Fruit fly (Drosophila melanogaster): ENCODE data around the gene mRpS6.

The mRpS6 gene

DNA sequence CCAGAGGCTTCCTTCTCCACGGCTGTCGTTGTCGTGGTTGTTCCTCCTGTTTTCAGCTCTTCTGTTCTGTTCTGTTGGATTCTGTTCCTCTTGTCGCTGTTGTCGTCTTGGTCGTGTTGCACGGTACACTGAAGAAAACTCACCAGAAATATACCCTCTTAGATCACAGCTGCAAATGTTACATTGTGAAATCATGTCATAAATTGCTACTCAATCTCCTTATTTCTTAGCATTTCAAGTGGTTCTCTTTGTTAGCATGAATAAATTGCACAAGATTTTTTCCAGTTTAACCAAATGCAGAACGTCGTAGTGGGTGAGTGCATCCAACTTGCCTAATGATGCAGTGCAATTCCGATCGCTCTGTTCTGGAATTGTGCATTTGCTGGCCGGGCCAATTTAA is 33.5 kb downstream of the mRpS6 start (continued):
- TF ChIP-seq lz (GFP tag; optimal IDR thresholded peaks at IDR 0.05), result no peak
- no peak for TF ChIP-seq CG11294 (GFP tag; IDR thresholded peaks at IDR 0.05)
- peak; percentile 58 for TF ChIP-seq achi (GFP tag; optimal IDR thresholded peaks at IDR 0.05)
- no peak for TF ChIP-seq CG10669 (GFP tag; optimal IDR thresholded peaks at IDR 0.05)
- no peak for TF ChIP-seq dsx (GFP tag; optimal IDR thresholded peaks at IDR 0.05; ENCODE audit: poor library complexity, severe bottlenecking)
- TF ChIP-seq OdsH (GFP tag; optimal IDR thresholded peaks at IDR 0.05), result peak; percentile 50
- no peak for TF ChIP-seq CG34406 (GFP tag; optimal IDR thresholded peaks at IDR 0.05)
- peak; percentile 29 for TF ChIP-seq Hr39 (GFP tag; optimal IDR thresholded peaks at IDR 0.05)
- peak; percentile 43 for TF ChIP-seq CG3919 (GFP tag; optimal IDR thresholded peaks at IDR 0.05)
- TF ChIP-seq CG8319 (GFP tag; optimal IDR thresholded peaks at IDR 0.05), result no peak
- no peak for TF ChIP-seq ss (GFP tag; optimal IDR thresholded peaks at IDR 0.05)
- TF ChIP-seq fd85E (GFP tag; optimal IDR thresholded peaks at IDR 0.05), result no peak
- TF ChIP-seq Sox14 (GFP tag; optimal IDR thresholded peaks at IDR 0.05), result peak; percentile 46
- peak; percentile 35 for TF ChIP-seq Lpt (GFP tag; optimal IDR thresholded peaks at IDR 0.05)
- peak; percentile 58 for TF ChIP-seq CG10631 (GFP tag; optimal IDR thresholded peaks at IDR 0.05)
- peak; percentile 37; the same call in 1 of the 2 replicates for TF ChIP-seq Gug (GFP tag; IDR thresholded peaks at IDR 0.05)
- peak; percentile 70 for TF ChIP-seq CG32006 (GFP tag; optimal IDR thresholded peaks at IDR 0.05)
- TF ChIP-seq CG16779 (tag; optimal IDR thresholded peaks at IDR 0.05), result peak; percentile 35
- TF ChIP-seq Eip93F (GFP tag; optimal IDR thresholded peaks at IDR 0.05), result no peak
- no peak for TF ChIP-seq eg (GFP tag; IDR thresholded peaks at IDR 0.05)
- no peak for TF ChIP-seq Hr38 (GFP tag; optimal IDR thresholded peaks at IDR 0.05)
- TF ChIP-seq CG6808 (GFP tag; optimal IDR thresholded peaks at IDR 0.05), result no peak
- TF ChIP-seq cyc (GFP tag; optimal IDR thresholded peaks at IDR 0.05), result no peak
- no peak for TF ChIP-seq CG6792 (GFP tag; optimal IDR thresholded peaks at IDR 0.05)
- TF ChIP-seq Met (GFP tag; optimal IDR thresholded peaks at IDR 0.05), result peak; percentile 36
- no peak for TF ChIP-seq CG6276 (GFP tag; optimal IDR thresholded peaks at IDR 0.05)
- peak; percentile 1 for TF ChIP-seq esn (GFP tag; optimal IDR thresholded peaks at IDR 0.05)
- no peak for TF ChIP-seq CG9139 (GFP tag; optimal IDR thresholded peaks at IDR 0.05)
- TF ChIP-seq Sox102F (GFP tag; optimal IDR thresholded peaks at IDR 0.05), result peak; percentile 6
- no peak for TF ChIP-seq CG7368 (GFP tag; optimal IDR thresholded peaks at IDR 0.05)
- TF ChIP-seq CG6163 (GFP tag; IDR thresholded peaks at IDR 0.05), result peak; percentile 77; the same call in 2 of the 3 replicates
- TF ChIP-seq CG3032 (tag; optimal IDR thresholded peaks at IDR 0.05), result no peak
- peak; percentile 41 for TF ChIP-seq Hr4 (GFP tag; optimal IDR thresholded peaks at IDR 0.05)

DNA sequence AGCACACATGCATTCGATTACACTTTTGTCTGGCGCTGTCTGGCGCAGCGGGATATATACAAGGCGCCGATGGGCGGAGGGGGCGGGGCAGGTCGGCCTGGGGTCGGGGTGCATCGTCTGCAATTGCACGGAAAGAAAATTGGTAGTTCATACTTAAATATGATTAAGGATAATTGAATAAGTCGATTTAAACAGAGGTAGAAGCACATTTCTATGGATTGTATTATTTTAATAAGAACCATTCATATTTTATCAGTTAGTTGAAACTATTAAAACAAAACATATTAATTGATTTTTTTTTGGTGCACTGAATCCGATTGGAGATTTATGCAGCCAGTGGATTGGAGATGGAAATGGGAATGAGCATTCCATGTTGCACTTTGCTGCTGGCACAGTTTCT is 35.6 kb downstream of the mRpS6 start:
- no peak for TF ChIP-seq CG6808 (GFP tag; optimal IDR thresholded peaks at IDR 0.05)
- peak; percentile 62 for TF ChIP-seq svp (GFP tag)
- TF ChIP-seq CG8319 (GFP tag; optimal IDR thresholded peaks at IDR 0.05), result peak; percentile 11
- no peak for TF ChIP-seq achi (GFP tag; optimal IDR thresholded peaks at IDR 0.05)
- peak; percentile 53 for TF ChIP-seq Eip78C (GFP tag)
- TF ChIP-seq topi (GFP tag; optimal IDR thresholded peaks at IDR 0.05), result peak; percentile 7
- no peak for TF ChIP-seq CG4318 (GFP tag; optimal IDR thresholded peaks at IDR 0.05)
- TF ChIP-seq CG3919 (GFP tag; optimal IDR thresholded peaks at IDR 0.05), result peak; percentile 12
- TF ChIP-seq acj6 (GFP tag; optimal IDR thresholded peaks at IDR 0.05), result peak; percentile 16
- no peak for TF ChIP-seq CG3032 (tag; optimal IDR thresholded peaks at IDR 0.05)
- TF ChIP-seq CG6792 (GFP tag; optimal IDR thresholded peaks at IDR 0.05), result peak; percentile 26
- TF ChIP-seq vri (GFP tag; optimal IDR thresholded peaks at IDR 0.05), result no peak
- TF ChIP-seq CG31627 (GFP tag; optimal IDR thresholded peaks at IDR 0.05), result no peak
- no peak for TF ChIP-seq CG6276 (GFP tag; optimal IDR thresholded peaks at IDR 0.05)
- no peak for TF ChIP-seq Ets21C (GFP tag; optimal IDR thresholded peaks at IDR 0.05)
- peak; percentile 15 for TF ChIP-seq OdsH (GFP tag; optimal IDR thresholded peaks at IDR 0.05)
- no peak for TF ChIP-seq Ets96B (tag; optimal IDR thresholded peaks at IDR 0.05)
- TF ChIP-seq CG32006 (GFP tag; optimal IDR thresholded peaks at IDR 0.05), result peak; percentile 14
- TF ChIP-seq Smox (GFP tag; optimal IDR thresholded peaks at IDR 0.05), result peak; percentile 4
- TF ChIP-seq eg (GFP tag; IDR thresholded peaks at IDR 0.05), result no peak
- TF ChIP-seq CG6854 (GFP tag; optimal IDR thresholded peaks at IDR 0.05), result no peak
- no peak for TF ChIP-seq Blimp-1 (GFP tag; optimal IDR thresholded peaks at IDR 0.05)
- 0 out of 3 replicates have a peak, but pooled peaks have one; percentile 18 for TF ChIP-seq CG8119 (GFP tag; IDR thresholded peaks at IDR 0.05)
- TF ChIP-seq cyc (GFP tag; optimal IDR thresholded peaks at IDR 0.05), result peak; percentile 1
- no peak for TF ChIP-seq Sox15 (GFP tag; optimal IDR thresholded peaks at IDR 0.05)
- no peak for TF ChIP-seq Hr38 (GFP tag; optimal IDR thresholded peaks at IDR 0.05)
- TF ChIP-seq esn (GFP tag; optimal IDR thresholded peaks at IDR 0.05), result peak; percentile 13
- no peak for TF ChIP-seq net (GFP tag; optimal IDR thresholded peaks at IDR 0.05)
- peak; percentile 2 for TF ChIP-seq Met (GFP tag; optimal IDR thresholded peaks at IDR 0.05)
- no peak for TF ChIP-seq spab (GFP tag; optimal IDR thresholded peaks at IDR 0.05)

Measured in whole organism, prepupa.